Worm (Caenorhabditis elegans): ENCODE results near the gene F02D10.3.

DNA sequence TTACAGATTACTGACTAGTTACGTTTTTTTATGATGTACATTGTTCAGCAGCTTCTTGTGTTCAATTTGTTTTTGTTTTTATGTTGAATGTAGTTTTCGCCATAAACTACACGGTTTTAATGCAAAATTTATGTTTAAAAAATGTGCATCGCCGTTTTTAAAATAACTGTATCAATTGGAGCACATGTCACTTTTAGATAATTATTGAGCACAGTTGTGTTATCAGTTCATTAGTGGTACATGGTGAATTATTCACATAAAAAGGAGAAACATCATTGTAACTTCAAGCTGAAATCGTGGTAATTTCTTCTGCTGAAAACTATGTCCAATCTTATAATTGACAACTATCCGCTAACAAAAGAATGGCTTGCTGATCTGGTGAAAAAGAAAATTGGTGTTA, 50.1 kb downstream of the F02D10.3 start:
- TF ChIP-seq ref-1 (GFP tag; conservative IDR thresholded peaks at IDR 0.05), result no peak
- no peak for TF ChIP-seq ztf-29 (GFP tag; IDR thresholded peaks at IDR 0.05)
- TF ChIP-seq tab-1 (GFP tag; IDR thresholded peaks at IDR 0.05), result no peak
- TF ChIP-seq flt-1 (GFP tag; IDR thresholded peaks at IDR 0.05), result no peak
- no peak for TF ChIP-seq ztf-23 (GFP tag; IDR thresholded peaks at IDR 0.05)

Data from whole organism, midembryonic.